Worm (Caenorhabditis elegans): ENCODE results near the gene C33C12.11.
A peak's percentile ranks its signal among the peaks of the same experiment; 100 is the strongest.

The C33C12.11 gene

ce11 chrII:2195541-2195940, 31.9 kb upstream of the C33C12.11 start (continued):
- TF ChIP-seq mab-9 (GFP tag; IDR thresholded peaks at IDR 0.05) (no peak), tbx-2 (tag; optimal IDR thresholded peaks at IDR 0.05) (no peak), fkh-10 (GFP tag; optimal IDR thresholded peaks at IDR 0.05) (peak; percentile 45), ets-5 (GFP tag; IDR thresholded peaks at IDR 0.05) (no peak), lin-35 (GFP tag; optimal IDR thresholded peaks at IDR 0.05) (peak; percentile 52 to 68), egl-13 (tag; optimal IDR thresholded peaks at IDR 0.05) (no peak), zag-1 (tag; optimal IDR thresholded peaks at IDR 0.05) (peak; percentile 39), lsy-2 (tag; optimal IDR thresholded peaks at IDR 0.05) (peak; percentile 50 to 77), zip-4 (GFP tag; optimal IDR thresholded peaks at IDR 0.05) (no peak), nhr-84 (tag; optimal IDR thresholded peaks at IDR 0.05) (no peak), C16A3.4 (tag; optimal IDR thresholded peaks at IDR 0.05) (peak; percentile 69), C34B4.2 (tag; optimal IDR thresholded peaks at IDR 0.05) (no peak), ceh-8 (GFP tag; optimal IDR thresholded peaks at IDR 0.05) (no peak), unc-98 (GFP tag; IDR thresholded peaks at IDR 0.05) (no peak), snu-23 (GFP tag; optimal IDR thresholded peaks at IDR 0.05) (peak; percentile 54), nhr-71 (tag; optimal IDR thresholded peaks at IDR 0.05) (peak; percentile 56), grh-1 (GFP tag; IDR thresholded peaks at IDR 0.05) (no peak), vab-15 (tag; optimal IDR thresholded peaks at IDR 0.05) (no peak), nhr-237 (tag; optimal IDR thresholded peaks at IDR 0.05) (no peak), sox-4 (tag; optimal IDR thresholded peaks at IDR 0.05) (no peak), xbp-1 (tag; optimal IDR thresholded peaks at IDR 0.05) (peak; percentile 21), dsc-1 (tag; optimal IDR thresholded peaks at IDR 0.05) (no peak), F16B12.6 (tag; optimal IDR thresholded peaks at IDR 0.05) (peak; percentile 41), nhr-11 (tag; optimal IDR thresholded peaks at IDR 0.05) (no peak), nhr-12 (tag; optimal IDR thresholded peaks at IDR 0.05) (no peak), lin-39 (tag; optimal IDR thresholded peaks at IDR 0.05) (no peak), nhr-47 (tag; optimal IDR thresholded peaks at IDR 0.05) (peak; percentile 12), dpl-1 (GFP tag; optimal IDR thresholded peaks at IDR 0.05) (peak in 2 of 3 experiments; percentile 16 to 45), skn-1 (tag; optimal IDR thresholded peaks at IDR 0.05) (no peak), mep-1 (tag; optimal IDR thresholded peaks at IDR 0.05) (peak; percentile 34)

- TF ChIP-seq jun-1 (tag; optimal IDR thresholded peaks at IDR 0.05) (no peak), elt-2 (tag; optimal IDR thresholded peaks at IDR 0.05) (no peak), nhr-76 (tag; optimal IDR thresholded peaks at IDR 0.05) (no peak), mep-1 (tag; optimal IDR thresholded peaks at IDR 0.05) (no peak), ces-1 (GFP tag; optimal IDR thresholded peaks at IDR 0.05) (no peak), lsy-2 (tag; optimal IDR thresholded peaks at IDR 0.05) (no peak), egl-27 (tag; optimal IDR thresholded peaks at IDR 0.05) (no peak), nhr-19 (GFP tag; conservative IDR thresholded peaks at IDR 0.05) (no peak), alr-1 (tag; optimal IDR thresholded peaks at IDR 0.05; ENCODE audit: borderline replicate concordance) (no peak), nhr-28 (tag; optimal IDR thresholded peaks at IDR 0.05) (no peak), zag-1 (tag; optimal IDR thresholded peaks at IDR 0.05) (no peak), nhr-85 (tag) (no peak), lir-3 (tag; optimal IDR thresholded peaks at IDR 0.05; ENCODE audit: poor library complexity) (no peak), pag-3 (tag; optimal IDR thresholded peaks at IDR 0.05; ENCODE audit: borderline replicate concordance, insufficient read depth) (no peak), fkh-8 (tag; optimal IDR thresholded peaks at IDR 0.05) (no peak)
Measured at ce11 chrII:2192267-2192666, 28.6 kb upstream of the C33C12.11 start.

All from whole organism, L1 larva.